Worm (Caenorhabditis elegans) whole organism, L2 larva: ENCODE results near the gene srh-268.

Source experiments
- ceh-16 ChIP-seq: fragments of 150-350 bp; optimal IDR thresholded peaks from 2 replicates; lab custom pipeline; 2014; ENCODE audit warnings: missing biosample characterization, missing genetic modification characterization
- elt-3 ChIP-seq: sonication (generic microtip); optimal IDR thresholded peaks from 2 replicates; lab custom pipeline; 2017; ENCODE audit warnings: missing biosample characterization, missing genetic modification characterization
- lsy-2 ChIP-seq, 2 experiments: fragments of 150-350 bp in 1 of 2; sonication (generic microtip) in 1 of 2; optimal IDR thresholded peaks; 2 replicates each; lab custom pipeline; 2014 to 2017; ENCODE audit warnings: missing biosample characterization in 2 of 2, missing genetic modification characterization in 2 of 2
- mdl-1 ChIP-seq, 2 experiments: fragments of 150-350 bp in 1 of 2; sonication (generic microtip) in 1 of 2; optimal IDR thresholded peaks; 2 replicates each; lab custom pipeline; 2017; ENCODE audit warnings: missing biosample characterization in 2 of 2, missing genetic modification characterization in 2 of 2
- snpc-4 ChIP-seq: fragments of 150-350 bp; optimal IDR thresholded peaks from 2 replicates; lab custom pipeline; 2014; ENCODE audit warnings: missing biosample characterization, missing genetic modification characterization
- ztf-11 ChIP-seq: sonication (generic microtip); optimal IDR thresholded peaks from 2 replicates; lab custom pipeline; 2017; ENCODE audit warnings: missing biosample characterization, missing genetic modification characterization

DNA sequence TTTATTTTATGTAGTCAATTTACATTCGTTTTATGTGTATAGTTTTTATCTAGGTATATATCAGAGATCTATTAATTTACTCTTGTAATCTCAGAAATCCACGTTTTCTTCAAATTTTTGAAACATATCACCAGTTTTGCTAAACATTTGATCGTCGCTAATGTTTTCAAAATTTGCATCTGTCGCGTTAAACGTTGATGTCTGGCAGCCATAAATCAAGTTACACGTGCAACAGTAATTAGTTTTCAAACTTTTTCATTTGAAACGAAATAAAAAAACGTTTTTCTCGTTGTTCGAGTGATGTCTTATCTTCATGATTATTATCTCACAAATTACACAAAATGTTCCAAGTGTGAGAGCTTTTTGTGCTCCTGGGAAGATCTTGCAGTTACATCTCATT lies 41.7 kb upstream of the srh-268 start, which contains the start of gene srh-79:
- no peak for TF ChIP-seq snpc-4
- no peak for TF ChIP-seq lsy-2 (tag; optimal IDR thresholded peaks at IDR 0.05; lab: Kevin White, UChicago)
- TF ChIP-seq ztf-11 (tag; lab: Kevin White, UChicago) = no peak
- TF ChIP-seq ceh-16 (tag; lab: Kevin White, UChicago) = no peak
- no peak for TF ChIP-seq mdl-1 (tag; optimal IDR thresholded peaks at IDR 0.05; lab: Kevin White, UChicago)
- TF ChIP-seq elt-3 (tag; lab: Kevin White, UChicago) = no peak
